Worm (Caenorhabditis elegans): Measurements from ENCODE around the gene tgt-1.

Gene tgt-1

DNA sequence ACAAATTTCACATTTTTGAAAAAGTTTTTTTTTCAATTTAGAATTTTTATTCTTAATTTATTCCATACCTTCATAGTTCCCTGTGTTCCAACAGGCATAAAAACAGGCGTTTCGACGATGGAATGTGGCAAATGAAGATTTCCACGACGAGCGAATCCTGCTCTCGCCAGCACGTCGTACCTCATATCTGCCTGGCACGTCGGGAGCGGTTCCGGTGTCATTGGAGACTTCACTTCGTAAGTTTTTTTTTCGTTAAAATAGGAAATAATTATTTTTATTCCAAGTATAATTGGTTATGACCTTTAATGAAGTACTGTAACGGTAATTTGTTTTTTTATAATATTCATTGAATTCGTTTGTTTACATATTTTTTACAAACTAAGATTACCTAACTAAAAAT lies at the start of gene tgt-1:
tgt-1 (minus strand) TSS at position 232 of the 400 bp plus-strand sequence.
- TF ChIP-seq ztf-4 (tag; optimal IDR thresholded peaks at IDR 0.05) (no peak), daf-12 (tag; optimal IDR thresholded peaks at IDR 0.05) (no peak), pqm-1 (tag; optimal IDR thresholded peaks at IDR 0.05) (no peak), egl-5 (tag; optimal IDR thresholded peaks at IDR 0.05) (no peak), ztf-11 (tag; optimal IDR thresholded peaks at IDR 0.05) (no peak), eor-1 (tag; optimal IDR thresholded peaks at IDR 0.05) (no peak), nhr-28 (tag; optimal IDR thresholded peaks at IDR 0.05) (no peak), unc-62 (GFP tag; optimal IDR thresholded peaks at IDR 0.05) (no peak), unc-39 (tag; optimal IDR thresholded peaks at IDR 0.05) (no peak), snpc-4 (tag; optimal IDR thresholded peaks at IDR 0.05) (no peak)

DNA sequence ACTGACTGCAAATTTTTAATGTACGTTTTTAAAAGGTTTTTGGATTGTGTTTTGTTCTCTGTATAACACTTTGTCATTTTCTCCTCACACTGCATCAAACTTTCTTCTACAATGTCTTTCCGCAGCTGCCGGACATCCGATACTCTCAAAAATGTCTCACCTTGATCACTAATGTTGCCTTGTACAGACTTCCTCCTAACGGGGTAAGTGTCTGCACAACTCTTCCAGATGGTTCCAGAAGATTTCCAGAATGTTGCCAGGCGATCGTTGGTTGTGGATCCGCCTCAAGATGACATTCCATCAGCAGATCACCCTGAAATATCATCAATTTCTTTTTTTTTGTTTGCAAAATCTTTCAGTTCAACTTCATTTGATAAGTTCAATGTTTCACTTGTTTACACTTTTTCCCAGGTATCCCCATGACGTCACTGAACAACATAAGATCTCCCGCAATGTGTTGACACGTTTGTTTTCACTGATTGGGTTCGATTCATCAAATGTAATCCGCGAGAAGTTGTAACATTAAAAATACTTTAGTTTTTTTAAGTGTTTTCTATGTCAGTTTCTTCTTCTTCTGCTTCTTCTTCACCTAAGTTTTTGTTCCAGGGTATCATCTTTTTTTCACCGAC lies 49.6 kb upstream of the tgt-1 start:
- TF ChIP-seq elt-1 (tag; optimal IDR thresholded peaks at IDR 0.05), result no peak
- no peak for TF ChIP-seq nhr-43 (tag; optimal IDR thresholded peaks at IDR 0.05; ENCODE audit: poor library complexity, severe bottlenecking)
- no peak for TF ChIP-seq ceh-82 (tag; optimal IDR thresholded peaks at IDR 0.05)
- no peak for TF ChIP-seq ceh-9 (tag; optimal IDR thresholded peaks at IDR 0.05)

- TF ChIP-seq elt-3 (tag; optimal IDR thresholded peaks at IDR 0.05) (no peak), ztf-4 (tag; optimal IDR thresholded peaks at IDR 0.05) (no peak), ceh-28 (tag; optimal IDR thresholded peaks at IDR 0.05) (no peak), ceh-82 (tag; optimal IDR thresholded peaks at IDR 0.05) (no peak), ceh-9 (tag; optimal IDR thresholded peaks at IDR 0.05) (no peak), hmg-11 (tag; optimal IDR thresholded peaks at IDR 0.05) (no peak), nhr-23 (tag; optimal IDR thresholded peaks at IDR 0.05) (no peak), egl-27 (tag; optimal IDR thresholded peaks at IDR 0.05) (no peak), lsy-12 (tag; optimal IDR thresholded peaks at IDR 0.05) (no peak)
Observed at ce11 chrIV:12005090-12005770, 45.6 kb upstream of the tgt-1 start.

DNA sequence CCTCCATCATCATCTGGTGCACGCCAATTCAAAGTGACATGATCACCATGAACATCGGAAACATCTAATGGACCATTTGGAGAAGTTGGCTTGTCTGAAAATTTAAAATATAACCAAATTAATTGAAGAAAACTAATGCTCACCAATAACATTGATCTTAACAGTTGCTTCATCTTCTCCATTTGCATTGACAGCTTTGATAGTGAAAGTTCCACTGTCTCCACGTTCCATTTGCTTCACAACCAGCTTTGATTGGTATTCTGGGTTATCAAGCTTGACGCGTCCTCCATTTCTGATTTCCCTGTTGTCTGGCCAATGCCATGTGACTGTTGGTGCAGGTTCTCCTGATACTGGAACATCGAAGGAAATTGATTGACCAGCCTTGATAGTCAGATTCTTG lies 26.8 kb upstream of the tgt-1 start:
- no peak for TF ChIP-seq fos-1 (tag; optimal IDR thresholded peaks at IDR 0.05)
- no peak for TF ChIP-seq nhr-12 (tag; optimal IDR thresholded peaks at IDR 0.05)
- no peak for TF ChIP-seq lin-39 (tag; optimal IDR thresholded peaks at IDR 0.05)
- no peak for TF ChIP-seq pha-4 (tag; optimal IDR thresholded peaks at IDR 0.05)
- no peak for TF ChIP-seq lsy-12 (tag; optimal IDR thresholded peaks at IDR 0.05)
- no peak for TF ChIP-seq ceh-9 (tag; optimal IDR thresholded peaks at IDR 0.05)
- no peak for TF ChIP-seq ZK546.5 (tag; optimal IDR thresholded peaks at IDR 0.05)
- no peak for TF ChIP-seq skn-1 (tag; optimal IDR thresholded peaks at IDR 0.05)
- no peak for TF ChIP-seq lin-15B (tag; optimal IDR thresholded peaks at IDR 0.05)
- TF ChIP-seq sea-2 (GFP tag; optimal IDR thresholded peaks at IDR 0.05), result no peak
- no peak for TF ChIP-seq unc-62 (GFP tag; optimal IDR thresholded peaks at IDR 0.05)
- no peak for TF ChIP-seq mdl-1 (tag; optimal IDR thresholded peaks at IDR 0.05)
- TF ChIP-seq nhr-11 (tag; optimal IDR thresholded peaks at IDR 0.05), result no peak
- no peak for TF ChIP-seq zag-1 (tag; optimal IDR thresholded peaks at IDR 0.05)
- TF ChIP-seq mml-1 (tag; optimal IDR thresholded peaks at IDR 0.05), result no peak
- no peak for TF ChIP-seq fkh-10 (GFP tag; optimal IDR thresholded peaks at IDR 0.05)
- no peak for TF ChIP-seq nhr-76 (tag; optimal IDR thresholded peaks at IDR 0.05)

ce11 chrIV:11970171-11970570 lies 10.6 kb upstream of the tgt-1 start, which contains the start of gene ZK829.9:
Gene ZK829.9 (plus strand): TSS chrIV:11970534.
- TF ChIP-seq eor-1 (tag; optimal IDR thresholded peaks at IDR 0.05), result no peak
- no peak for TF ChIP-seq nhr-237 (tag; optimal IDR thresholded peaks at IDR 0.05)
- TF ChIP-seq nhr-76 (tag; optimal IDR thresholded peaks at IDR 0.05), result no peak
- TF ChIP-seq nfya-1 (tag; optimal IDR thresholded peaks at IDR 0.05; ENCODE audit: insufficient read depth), result no peak
- no peak for TF ChIP-seq daf-12 (tag; optimal IDR thresholded peaks at IDR 0.05)
- no peak for TF ChIP-seq ceh-82 (tag; optimal IDR thresholded peaks at IDR 0.05)
- TF ChIP-seq lin-39 (tag; optimal IDR thresholded peaks at IDR 0.05), result no peak
- no peak for TF ChIP-seq elt-2 (tag; optimal IDR thresholded peaks at IDR 0.05)
- TF ChIP-seq nhr-43 (tag; optimal IDR thresholded peaks at IDR 0.05; ENCODE audit: poor library complexity, severe bottlenecking), result no peak
- no peak for TF ChIP-seq nhr-77 (tag; optimal IDR thresholded peaks at IDR 0.05)
- TF ChIP-seq tbx-2 (tag; optimal IDR thresholded peaks at IDR 0.05), result no peak
- no peak for TF ChIP-seq egl-27 (tag; optimal IDR thresholded peaks at IDR 0.05)
- no peak for TF ChIP-seq skn-1 (tag; optimal IDR thresholded peaks at IDR 0.05)
- no peak for TF ChIP-seq nhr-28 (tag; optimal IDR thresholded peaks at IDR 0.05)
- no peak for TF ChIP-seq elt-3 (tag; optimal IDR thresholded peaks at IDR 0.05)
- no peak for TF ChIP-seq elt-1 (tag; optimal IDR thresholded peaks at IDR 0.05)
- no peak for TF ChIP-seq unc-62 (GFP tag; optimal IDR thresholded peaks at IDR 0.05)
- TF ChIP-seq R02D3.7 (tag; optimal IDR thresholded peaks at IDR 0.05), result no peak
